Fruit fly (Drosophila melanogaster) whole organism, embryonic: Measurements from ENCODE around the gene Cht6.

ENCODE experiments used
- Bgb ChIP-seq: fragments of 200-800 bp; sonication (Bioruptor generic); IDR thresholded peaks from 2 replicates; pipeline ENCODE4 v1.3.6; 2022; ENCODE audit warnings: missing biosample characterization, missing genetic modification characterization; ENCODE audit not compliant: partially characterized antibody
- CG11696 ChIP-seq: fragments of 200-800 bp; sonication (Bioruptor generic); IDR thresholded peaks from 2 replicates; pipeline ENCODE4 v1.3.6; 2022; ENCODE audit warnings: missing biosample characterization, missing genetic modification characterization
- CG13296 ChIP-seq: fragments of 200-800 bp; sonication (Bioruptor generic); optimal IDR thresholded peaks from 3 replicates; lab custom pipeline; 2018; ENCODE audit warnings: missing biosample characterization, mild to moderate bottlenecking, missing genetic modification characterization
- CG13424 ChIP-seq: fragments of 200-800 bp; sonication (Bioruptor generic); optimal IDR thresholded peaks from 2 replicates; lab custom pipeline; 2019; ENCODE audit warnings: missing biosample characterization, mild to moderate bottlenecking, missing genetic modification characterization, moderate library complexity
- CG14014 ChIP-seq: fragments of 200-800 bp; sonication (Bioruptor generic); IDR thresholded peaks from 2 replicates; pipeline ENCODE4 v1.3.6; 2022; ENCODE audit warnings: missing biosample characterization, missing genetic modification characterization
- CG15269 ChIP-seq: fragments of 200-800 bp; sonication (Bioruptor generic); optimal IDR thresholded peaks from 2 replicates; lab custom pipeline; 2018; ENCODE audit warnings: missing biosample characterization, mild to moderate bottlenecking, missing genetic modification characterization, moderate library complexity
- CG1602 ChIP-seq: fragments of 200-800 bp; sonication (Bioruptor generic); optimal IDR thresholded peaks from 3 replicates; lab custom pipeline; 2016; ENCODE audit warnings: missing biosample characterization, missing genetic modification characterization
- CG17186 ChIP-seq: fragments of 200-800 bp; sonication (Bioruptor generic); optimal IDR thresholded peaks from 3 replicates; lab custom pipeline; 2017; ENCODE audit warnings: missing biosample characterization, missing genetic modification reagents, missing genetic modification characterization
- CG2678 ChIP-seq: fragments of 200-800 bp; sonication (Bioruptor generic); optimal IDR thresholded peaks from 3 replicates; lab custom pipeline; 2019; ENCODE audit warnings: missing biosample characterization, mild to moderate bottlenecking, missing genetic modification characterization, moderate library complexity
- CG30403 ChIP-seq: fragments of 200-800 bp; sonication (Bioruptor generic); optimal IDR thresholded peaks from 3 replicates; lab custom pipeline; 2016; ENCODE audit warnings: missing biosample characterization, missing genetic modification characterization
- CG32772 ChIP-seq: fragments of 200-800 bp; sonication (Bioruptor generic); IDR thresholded peaks from 2 replicates; pipeline ENCODE4 v1.3.6; 2022; ENCODE audit warnings: missing biosample characterization, missing genetic modification characterization
- CG43689 ChIP-seq: fragments of 200-800 bp; sonication (Bioruptor generic); IDR thresholded peaks from 2 replicates; pipeline ENCODE4 v1.3.6; 2022; ENCODE audit warnings: missing biosample characterization, missing genetic modification characterization
- CG6272 ChIP-seq: fragments of 200-800 bp; sonication (Bioruptor generic); IDR thresholded peaks from 2 replicates; pipeline ENCODE4 v1.3.6; 2022; ENCODE audit warnings: missing biosample characterization, missing genetic modification characterization
- CG6654 ChIP-seq: fragments of 200-800 bp; sonication (Bioruptor generic); optimal IDR thresholded peaks from 2 replicates; lab custom pipeline; 2017; ENCODE audit warnings: missing biosample characterization, mild to moderate bottlenecking, missing genetic modification characterization
- CG7928 ChIP-seq: fragments of 200-800 bp; sonication (Bioruptor generic); optimal IDR thresholded peaks from 2 replicates; lab custom pipeline; 2017; ENCODE audit warnings: missing biosample characterization, mild to moderate bottlenecking, missing genetic modification characterization
- CG9727 ChIP-seq: fragments of 200-800 bp; sonication (Bioruptor generic); optimal IDR thresholded peaks from 3 replicates; lab custom pipeline; 2017; ENCODE audit warnings: missing biosample characterization, mild to moderate bottlenecking, missing genetic modification characterization
- CG9817 ChIP-seq: fragments of 200-800 bp; sonication (Bioruptor generic); optimal IDR thresholded peaks from 2 replicates; lab custom pipeline; 2018; ENCODE audit warnings: missing biosample characterization, mild to moderate bottlenecking, missing genetic modification characterization, moderate library complexity
- CG9876 ChIP-seq: fragments of 200-800 bp; sonication (Bioruptor generic); optimal IDR thresholded peaks from 2 replicates; lab custom pipeline; 2016; ENCODE audit warnings: missing biosample characterization, missing genetic modification characterization
- Dbx ChIP-seq: fragments of 200-800 bp; sonication (Bioruptor generic); IDR thresholded peaks from 3 replicates; pipeline ENCODE4 v1.3.6; 2022; ENCODE audit warnings: missing biosample characterization, missing genetic modification characterization
- E2f2 ChIP-seq: fragments of 200-800 bp; sonication (Bioruptor generic); IDR thresholded peaks from 2 replicates; pipeline ENCODE4 v1.3.6; 2022; ENCODE audit warnings: missing biosample characterization, missing genetic modification characterization
- Eip74EF ChIP-seq, 2 experiments: fragments of 200-800 bp in 1 of 2; fragments of >200 bp in 1 of 2; sonication (Bioruptor generic) in 1 of 2; optimal IDR thresholded peaks; 2 replicates each; lab custom pipeline; 2017 to 2019; ENCODE audit warnings: missing biosample characterization in 2 of 2, missing genetic modification characterization in 2 of 2, mild to moderate bottlenecking in 1 of 2, moderate library complexity in 1 of 2
- MESR4 ChIP-seq: fragments of 200-800 bp; sonication (Bioruptor generic); optimal IDR thresholded peaks from 2 replicates; lab custom pipeline; 2018; ENCODE audit warnings: missing biosample characterization, mild to moderate bottlenecking, missing genetic modification characterization, moderate library complexity
- Meics ChIP-seq: fragments of 200-800 bp; sonication (Bioruptor generic); optimal IDR thresholded peaks from 2 replicates; lab custom pipeline; 2017; ENCODE audit warnings: missing biosample characterization, mild to moderate bottlenecking, missing genetic modification characterization
- Sry-δ ChIP-seq: fragments of 200-800 bp; sonication (Bioruptor generic); optimal IDR thresholded peaks from 2 replicates; lab custom pipeline; 2016; ENCODE audit warnings: missing biosample characterization, missing genetic modification characterization
- Trl ChIP-seq, 3 experiments: fragments of >200 bp in 2 of 3; fragments of 200-800 bp in 1 of 3; sonication (Bioruptor generic) in 1 of 3; optimal IDR thresholded peaks; 2 replicates in 1 of 3; 3 replicates in 2 of 3; lab custom pipeline; 2016 to 2017; ENCODE audit warnings: missing biosample characterization in 1 of 3, missing genetic modification characterization in 1 of 3
- Vsx1 ChIP-seq: fragments of 200-800 bp; sonication (Bioruptor generic); optimal IDR thresholded peaks from 2 replicates; lab custom pipeline; 2017; ENCODE audit warnings: missing biosample characterization, mild to moderate bottlenecking, missing genetic modification characterization, missing genetic modification reagents
- Xbp1 ChIP-seq: fragments of 200-800 bp; sonication (Bioruptor generic); optimal IDR thresholded peaks from 3 replicates; lab custom pipeline; 2016; ENCODE audit warnings: missing biosample characterization, mild to moderate bottlenecking, missing genetic modification characterization
- YL-1 ChIP-seq: fragments of 200-800 bp; sonication (Bioruptor generic); optimal IDR thresholded peaks from 3 replicates; lab custom pipeline; 2017; ENCODE audit warnings: missing biosample characterization, mild to moderate bottlenecking, missing genetic modification characterization
- abd-A ChIP-seq: fragments of 200-800 bp; sonication (Bioruptor generic); optimal IDR thresholded peaks from 3 replicates; lab custom pipeline; 2019; ENCODE audit warnings: missing biosample characterization, mild to moderate bottlenecking, missing genetic modification characterization, moderate library complexity
- bbx ChIP-seq: fragments of 200-800 bp; sonication (Bioruptor generic); IDR thresholded peaks from 2 replicates; pipeline ENCODE4 v1.3.6; 2022; ENCODE audit warnings: missing biosample characterization, missing genetic modification characterization; ENCODE audit not compliant: partially characterized antibody
- chinmo ChIP-seq: fragments of 200-800 bp; sonication (Bioruptor generic); IDR thresholded peaks from 4 replicates; pipeline ENCODE4 v1.3.6; 2022; ENCODE audit warnings: missing biosample characterization, missing genetic modification characterization; ENCODE audit not compliant: partially characterized antibody
- fru ChIP-seq: fragments of >200 bp; optimal IDR thresholded peaks from 2 replicates; lab custom pipeline; 2017
- ftz-f1 ChIP-seq: fragments of 200-800 bp; sonication (Bioruptor generic); optimal IDR thresholded peaks from 2 replicates; lab custom pipeline; 2016; ENCODE audit warnings: missing biosample characterization, missing genetic modification characterization
- gcm ChIP-seq: fragments of 200-800 bp; sonication (Bioruptor generic); optimal IDR thresholded peaks from 2 replicates; lab custom pipeline; 2019; ENCODE audit warnings: missing biosample characterization, mild to moderate bottlenecking, missing genetic modification characterization, moderate library complexity
- gsb ChIP-seq: fragments of 200-800 bp; sonication (Bioruptor generic); IDR thresholded peaks from 2 replicates; pipeline ENCODE4 v1.3.6; 2022; ENCODE audit warnings: missing biosample characterization, missing genetic modification characterization
- gt ChIP-seq: fragments of 200-800 bp; sonication (Bioruptor generic); IDR thresholded peaks from 2 replicates; pipeline ENCODE4 v1.3.6; 2022; ENCODE audit warnings: missing biosample characterization, missing genetic modification characterization
- hb ChIP-seq: fragments of 200-800 bp; sonication (Bioruptor generic); IDR thresholded peaks from 3 replicates; pipeline ENCODE4 v1.3.6; 2022; ENCODE audit warnings: missing biosample characterization, missing genetic modification characterization; ENCODE audit not compliant: partially characterized antibody
- hth ChIP-seq: fragments of >200 bp; optimal IDR thresholded peaks from 2 replicates; lab custom pipeline; 2017; ENCODE audit warnings: inconsistent platforms
- jing ChIP-seq: fragments of 200-800 bp; sonication (Bioruptor generic); optimal IDR thresholded peaks from 2 replicates; lab custom pipeline; 2018; ENCODE audit warnings: missing biosample characterization, mild to moderate bottlenecking, missing genetic modification characterization
- jumu ChIP-seq: fragments of 200-800 bp; sonication (Bioruptor generic); optimal IDR thresholded peaks from 3 replicates; lab custom pipeline; 2016; ENCODE audit warnings: missing biosample characterization, missing genetic modification characterization
- mirr ChIP-seq: fragments of 200-800 bp; sonication (Bioruptor generic); optimal IDR thresholded peaks from 3 replicates; lab custom pipeline; 2018; ENCODE audit warnings: missing biosample characterization, mild to moderate bottlenecking, missing genetic modification characterization
- org-1 ChIP-seq: fragments of 200-800 bp; sonication (Bioruptor generic); optimal IDR thresholded peaks from 2 replicates; lab custom pipeline; 2017; ENCODE audit warnings: missing biosample characterization, missing genetic modification characterization
- pum ChIP-seq: fragments of 200-800 bp; sonication (Bioruptor generic); optimal IDR thresholded peaks from 2 replicates; lab custom pipeline; 2016; ENCODE audit warnings: missing biosample characterization, missing genetic modification characterization
- rib ChIP-seq: fragments of 200-800 bp; sonication (Bioruptor generic); IDR thresholded peaks from 2 replicates; pipeline ENCODE4 v1.3.6; 2022; ENCODE audit warnings: missing biosample characterization, missing genetic modification characterization
- seq ChIP-seq: fragments of 200-800 bp; sonication (Bioruptor generic); IDR thresholded peaks from 2 replicates; pipeline ENCODE4 v1.3.6; 2022; ENCODE audit warnings: missing biosample characterization, missing genetic modification characterization
- sima ChIP-seq: fragments of 200-800 bp; sonication (Bioruptor generic); optimal IDR thresholded peaks from 2 replicates; lab custom pipeline; 2016; ENCODE audit warnings: missing biosample characterization, missing genetic modification characterization
- slbo ChIP-seq: fragments of 200-800 bp; sonication (Bioruptor generic); IDR thresholded peaks from 2 replicates; pipeline ENCODE4 v1.3.6; 2022; ENCODE audit warnings: missing biosample characterization, missing genetic modification characterization
- stc ChIP-seq: fragments of 200-800 bp; sonication (Bioruptor generic); IDR thresholded peaks from 2 replicates; pipeline ENCODE4 v1.3.6; 2022; ENCODE audit warnings: missing biosample characterization, missing genetic modification characterization
- trh ChIP-seq: fragments of 200-800 bp; sonication (Bioruptor generic); optimal IDR thresholded peaks from 2 replicates; lab custom pipeline; 2016; ENCODE audit warnings: missing biosample characterization, missing genetic modification characterization

Cht6 gene

DNA sequence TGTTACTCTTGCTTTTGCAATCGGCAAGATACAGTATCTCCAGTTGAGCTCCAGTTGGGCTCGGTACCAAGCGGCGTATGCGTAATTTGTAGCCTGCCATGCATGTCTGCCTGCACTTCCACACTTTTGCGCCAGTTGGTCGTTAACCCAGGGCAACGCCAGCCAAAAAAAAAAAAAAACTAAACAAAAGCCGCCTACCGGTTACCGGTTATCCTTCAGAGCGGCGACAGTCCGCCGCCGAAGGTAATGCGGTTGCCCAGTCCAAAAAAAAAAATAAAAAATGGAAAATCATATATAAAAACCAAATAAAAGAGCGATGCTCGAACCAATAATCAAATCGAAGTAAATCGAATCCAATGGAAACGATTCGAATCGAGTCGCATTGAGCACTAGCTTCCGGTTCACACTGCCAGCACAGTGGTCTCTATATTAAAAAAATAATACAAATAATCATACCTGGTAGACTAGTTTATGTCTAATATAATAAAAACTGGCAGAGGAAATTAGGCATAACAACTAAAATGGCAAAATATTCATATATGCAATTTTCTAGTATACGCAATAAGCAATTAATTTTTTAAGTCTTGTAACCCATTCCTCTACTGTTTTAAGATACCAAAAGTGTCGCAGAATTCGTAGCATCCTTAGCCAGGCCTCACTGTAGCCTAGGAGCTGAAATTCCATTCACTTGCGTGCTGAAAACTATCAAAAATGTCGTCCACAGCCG is 29.1 kb upstream of the Cht6 start (continued):
- no peak for TF ChIP-seq Dbx (GFP tag; lab: Robert Waterston, UW)
- peak; percentile 6 for TF ChIP-seq CG30403 (GFP tag; lab: Kevin White, UChicago)
- TF ChIP-seq seq (GFP tag; lab: Robert Waterston, UW): 0 out of 2 replicates have a peak, but pooled peaks have one; percentile 33
- TF ChIP-seq CG32772: no peak
- TF ChIP-seq CG2678 (tag; lab: Kevin White, UChicago): peak; percentile 45
- peak; percentile 32 for TF ChIP-seq CG9817
- TF ChIP-seq Eip74EF (GFP tag; optimal IDR thresholded peaks at IDR 0.05; lab: Kevin White, UChicago): peak in 1 of 2 experiments; percentile 67
- TF ChIP-seq Vsx1: no peak
- no peak for TF ChIP-seq ftz-f1
- no peak for TF ChIP-seq gt
- no peak for TF ChIP-seq CG6654 (GFP tag; lab: Kevin White, UChicago)
- no peak for TF ChIP-seq abd-A (tag; lab: Kevin White, UChicago)
- no peak for TF ChIP-seq YL-1
- no peak for TF ChIP-seq pum (GFP tag; lab: Kevin White, UChicago)
- TF ChIP-seq Xbp1: no peak
- TF ChIP-seq bbx (GFP tag; lab: Robert Waterston, UW): no peak
- 0 out of 2 replicates have a peak, but pooled peaks have one; percentile 7 for TF ChIP-seq CG11696 (GFP tag; lab: Robert Waterston, UW)
- TF ChIP-seq CG7928 (GFP tag; lab: Kevin White, UChicago): no peak
- TF ChIP-seq jumu (GFP tag; lab: Kevin White, UChicago): no peak
- TF ChIP-seq CG17186 (GFP tag; lab: Kevin White, UChicago): no peak
- TF ChIP-seq MESR4 (GFP tag; lab: Kevin White, UChicago): no peak
- no peak for TF ChIP-seq CG9876 (GFP tag; lab: Kevin White, UChicago)
- TF ChIP-seq hb (GFP tag; lab: Robert Waterston, UW): no peak
- TF ChIP-seq slbo (GFP tag; lab: Robert Waterston, UW): no peak
- TF ChIP-seq gcm: no peak
- TF ChIP-seq CG13296 (GFP tag; lab: Kevin White, UChicago): peak; percentile 68
- no peak for TF ChIP-seq rib (GFP tag; lab: Robert Waterston, UW)
- TF ChIP-seq CG1602 (GFP tag; lab: Kevin White, UChicago): no peak
- TF ChIP-seq trh (GFP tag; lab: Kevin White, UChicago): no peak
- TF ChIP-seq hth (lab: Kevin White, UChicago): no peak
- TF ChIP-seq CG13424 (tag; lab: Kevin White, UChicago): peak; percentile 47
- TF ChIP-seq Meics (GFP tag; lab: Kevin White, UChicago): peak; percentile 10
- TF ChIP-seq CG9727 (GFP tag; lab: Kevin White, UChicago): no peak
- no peak for TF ChIP-seq Sry-δ (GFP tag; lab: Kevin White, UChicago)
- TF ChIP-seq org-1 (GFP tag; lab: Kevin White, UChicago): no peak
- TF ChIP-seq stc: no peak
- no peak for TF ChIP-seq jing (GFP tag; lab: Kevin White, UChicago)
- TF ChIP-seq gsb: no peak
- TF ChIP-seq CG6272 (GFP tag; lab: Robert Waterston, UW): 0 out of 2 replicates have a peak, but pooled peaks have one; percentile 27
- TF ChIP-seq CG14014 (GFP tag; lab: Robert Waterston, UW): peak; percentile 46; the same call in 1 of the 2 replicates
- no peak for TF ChIP-seq CG43689 (GFP tag; lab: Robert Waterston, UW)
- no peak for TF ChIP-seq sima (GFP tag; lab: Kevin White, UChicago)
- no peak for TF ChIP-seq Bgb (GFP tag; lab: Robert Waterston, UW)
- peak; percentile 80 for TF ChIP-seq CG15269 (tag; lab: Kevin White, UChicago)
- TF ChIP-seq Trl (optimal IDR thresholded peaks at IDR 0.05; lab: Kevin White, UChicago): no peak
- no peak for TF ChIP-seq Trl (GFP tag; optimal IDR thresholded peaks at IDR 0.05; lab: Kevin White, UChicago)
- 0 out of 4 replicates have a peak, but pooled peaks have one; percentile 55 for TF ChIP-seq chinmo
- TF ChIP-seq mirr: no peak
- 0 out of 2 replicates have a peak, but pooled peaks have one; percentile 18 for TF ChIP-seq E2f2
- TF ChIP-seq fru (lab: Kevin White, UChicago): no peak
